Fruit fly (Drosophila melanogaster): ENCODE measurements around the gene CG8677.

The CG8677 gene

dm6 chr2L:21221114-21221578 is at the start of gene CG8677:
Gene CG8677 (plus strand): TSS chr2L:21221312.
- TF ChIP-seq pan (optimal IDR thresholded peaks at IDR 0.05) (no peak), usp (GFP tag; optimal IDR thresholded peaks at IDR 0.05) (no peak), CG8478 (optimal IDR thresholded peaks at IDR 0.05) (no peak), EcR (GFP tag; optimal IDR thresholded peaks at IDR 0.05) (no peak), psq (optimal IDR thresholded peaks at IDR 0.05) (no peak), Dll (optimal IDR thresholded peaks at IDR 0.05) (no peak)

- TF ChIP-seq pan (optimal IDR thresholded peaks at IDR 0.05) (no peak), CG8478 (optimal IDR thresholded peaks at IDR 0.05) (no peak), usp (GFP tag; optimal IDR thresholded peaks at IDR 0.05) (no peak), EcR (GFP tag; optimal IDR thresholded peaks at IDR 0.05) (no peak), Dll (optimal IDR thresholded peaks at IDR 0.05) (no peak)
Observed at dm6 chr2L:21172922-21173321, 48.2 kb upstream of the CG8677 start, which contains the start of gene CG31627. Gene CG31627 (plus strand): TSS chr2L:21173222.

dm6 chr2L:21178436-21179216 is 42.5 kb upstream of the CG8677 start:
- TF ChIP-seq pan (optimal IDR thresholded peaks at IDR 0.05), result no peak
- no peak for TF ChIP-seq Dll (optimal IDR thresholded peaks at IDR 0.05)
- no peak for TF ChIP-seq psq (optimal IDR thresholded peaks at IDR 0.05)
- no peak for TF ChIP-seq usp (GFP tag; optimal IDR thresholded peaks at IDR 0.05)
- TF ChIP-seq EcR (GFP tag; optimal IDR thresholded peaks at IDR 0.05), result no peak
- no peak for TF ChIP-seq CG8478 (optimal IDR thresholded peaks at IDR 0.05)

dm6 chr2L:21179217-21179520 is 41.9 kb upstream of the CG8677 start:
- TF ChIP-seq CG8478 (optimal IDR thresholded peaks at IDR 0.05) (no peak), EcR (GFP tag; optimal IDR thresholded peaks at IDR 0.05) (no peak), usp (GFP tag; optimal IDR thresholded peaks at IDR 0.05) (no peak), psq (optimal IDR thresholded peaks at IDR 0.05) (no peak), Dll (optimal IDR thresholded peaks at IDR 0.05) (no peak), pan (optimal IDR thresholded peaks at IDR 0.05) (no peak)

- TF ChIP-seq CG8478 (optimal IDR thresholded peaks at IDR 0.05) (no peak), psq (optimal IDR thresholded peaks at IDR 0.05) (no peak), EcR (GFP tag; optimal IDR thresholded peaks at IDR 0.05) (no peak), usp (GFP tag; optimal IDR thresholded peaks at IDR 0.05) (no peak), pan (optimal IDR thresholded peaks at IDR 0.05) (no peak), Dll (optimal IDR thresholded peaks at IDR 0.05) (no peak)
Observed at dm6 chr2L:21179615-21180031, 41.5 kb upstream of the CG8677 start, which contains the start of the genes bur and Mcm10. Gene bur (minus strand): TSS chr2L:21179683. Gene Mcm10 (plus strand): TSS chr2L:21179933.

- TF ChIP-seq psq (optimal IDR thresholded peaks at IDR 0.05) (no peak), CG8478 (optimal IDR thresholded peaks at IDR 0.05) (no peak), usp (GFP tag; optimal IDR thresholded peaks at IDR 0.05) (no peak), Dll (optimal IDR thresholded peaks at IDR 0.05) (no peak), EcR (GFP tag; optimal IDR thresholded peaks at IDR 0.05) (no peak), pan (optimal IDR thresholded peaks at IDR 0.05) (no peak)
Observed at dm6 chr2L:21187753-21188152, 33.4 kb upstream of the CG8677 start.

- TF ChIP-seq pan (optimal IDR thresholded peaks at IDR 0.05) (no peak), Dll (optimal IDR thresholded peaks at IDR 0.05) (no peak), EcR (GFP tag; optimal IDR thresholded peaks at IDR 0.05) (no peak), psq (optimal IDR thresholded peaks at IDR 0.05) (no peak), CG8478 (optimal IDR thresholded peaks at IDR 0.05) (no peak), usp (GFP tag; optimal IDR thresholded peaks at IDR 0.05) (no peak)
Observed at dm6 chr2L:21189273-21189781, 31.8 kb upstream of the CG8677 start.

dm6 chr2L:21195331-21195730 is 25.8 kb upstream of the CG8677 start:
- TF ChIP-seq pan (optimal IDR thresholded peaks at IDR 0.05) (no peak), psq (optimal IDR thresholded peaks at IDR 0.05) (no peak)

dm6 chr2L:21196511-21196910 is 24.6 kb upstream of the CG8677 start:
- TF ChIP-seq CG8478 (optimal IDR thresholded peaks at IDR 0.05) (no peak), usp (GFP tag; optimal IDR thresholded peaks at IDR 0.05) (no peak), psq (optimal IDR thresholded peaks at IDR 0.05) (no peak)

- TF ChIP-seq pan (optimal IDR thresholded peaks at IDR 0.05) (no peak), EcR (GFP tag; optimal IDR thresholded peaks at IDR 0.05) (no peak), usp (GFP tag; optimal IDR thresholded peaks at IDR 0.05) (no peak), psq (optimal IDR thresholded peaks at IDR 0.05) (no peak), CG8478 (optimal IDR thresholded peaks at IDR 0.05) (no peak), Dll (optimal IDR thresholded peaks at IDR 0.05) (no peak)
Observed at dm6 chr2L:21197178-21197577, 23.9 kb upstream of the CG8677 start.

- TF ChIP-seq usp (GFP tag; optimal IDR thresholded peaks at IDR 0.05) (no peak), EcR (GFP tag; optimal IDR thresholded peaks at IDR 0.05) (no peak), CG8478 (optimal IDR thresholded peaks at IDR 0.05) (no peak), psq (optimal IDR thresholded peaks at IDR 0.05) (no peak), pan (optimal IDR thresholded peaks at IDR 0.05) (no peak), Dll (optimal IDR thresholded peaks at IDR 0.05) (no peak)
Observed at dm6 chr2L:21198633-21199264, 22.4 kb upstream of the CG8677 start, which contains the start of gene Ret. Gene Ret (minus strand): TSS chr2L:21198762.

- TF ChIP-seq pan (optimal IDR thresholded peaks at IDR 0.05) (no peak), Dll (optimal IDR thresholded peaks at IDR 0.05) (no peak), usp (GFP tag; optimal IDR thresholded peaks at IDR 0.05) (no peak), EcR (GFP tag; optimal IDR thresholded peaks at IDR 0.05) (no peak), psq (optimal IDR thresholded peaks at IDR 0.05) (no peak), CG8478 (optimal IDR thresholded peaks at IDR 0.05) (no peak)
Observed at dm6 chr2L:21200275-21200674, 20.8 kb upstream of the CG8677 start, which contains the start of gene CG31624. Gene CG31624 (minus strand): TSS chr2L:21200375.

Data from whole organism.